Fruit fly (Drosophila melanogaster): Measurements from ENCODE around the gene Nep1.

Nep1 gene

dm6 chrX:6151919-6152318 is 60.9 kb downstream of the Nep1 start (continued):
- peak; percentile 35; the same call in 1 of the 2 replicates for TF ChIP-seq lmd (GFP tag; IDR thresholded peaks at IDR 0.05)
- TF ChIP-seq CG7839 (tag; optimal IDR thresholded peaks at IDR 0.05) = peak; percentile 4
- peak; percentile 45; the same call in 1 of the 3 replicates for TF ChIP-seq dysf (GFP tag; IDR thresholded peaks at IDR 0.05)
- peak; percentile 62 for TF ChIP-seq lab (GFP tag; optimal IDR thresholded peaks at IDR 0.05)
- TF ChIP-seq CG17612 (GFP tag; IDR thresholded peaks at IDR 0.05) = no peak
- TF ChIP-seq B-H2 (GFP tag; optimal IDR thresholded peaks at IDR 0.05) = no peak
- TF ChIP-seq unpg (GFP tag; optimal IDR thresholded peaks at IDR 0.05) = no peak
- no peak for TF ChIP-seq run (tag; optimal IDR thresholded peaks at IDR 0.05)
- TF ChIP-seq CG3847 (GFP tag; IDR thresholded peaks at IDR 0.05) = no peak
- TF ChIP-seq ind (GFP tag; optimal IDR thresholded peaks at IDR 0.05) = peak; percentile 4
- no peak for TF ChIP-seq CG15696 (tag; optimal IDR thresholded peaks at IDR 0.05)
- TF ChIP-seq sisA (GFP tag; IDR thresholded peaks at IDR 0.05) = peak; percentile 34
- TF ChIP-seq repo (GFP tag; optimal IDR thresholded peaks at IDR 0.05) = no peak
- peak; percentile 21; the same call in 1 of the 2 replicates for TF ChIP-seq CG10366 (GFP tag; IDR thresholded peaks at IDR 0.05)
- no peak for TF ChIP-seq fd3F (GFP tag; optimal IDR thresholded peaks at IDR 0.05)
- no peak for TF ChIP-seq Lpt (GFP tag; optimal IDR thresholded peaks at IDR 0.05)
- no peak for TF ChIP-seq Vsx1 (GFP tag; optimal IDR thresholded peaks at IDR 0.05)
- TF ChIP-seq CG15011 (GFP tag; optimal IDR thresholded peaks at IDR 0.05) = no peak
- no peak for TF ChIP-seq CG2116 (GFP tag; optimal IDR thresholded peaks at IDR 0.05)
- TF ChIP-seq amos (GFP tag; IDR thresholded peaks at IDR 0.05; ENCODE audit: partially characterized antibody) = no peak
- no peak for TF ChIP-seq Sin3A (optimal IDR thresholded peaks at IDR 0.05)
- no peak for TF ChIP-seq gce (GFP tag; IDR thresholded peaks at IDR 0.05)
- TF ChIP-seq Rx (GFP tag; IDR thresholded peaks at IDR 0.05) = no peak
- peak; percentile 3 for TF ChIP-seq caup (GFP tag; optimal IDR thresholded peaks at IDR 0.05; ENCODE audit: severe bottlenecking)
- TF ChIP-seq Trl (optimal IDR thresholded peaks at IDR 0.05) = no peak
- TF ChIP-seq Trl (GFP tag; optimal IDR thresholded peaks at IDR 0.05) = no peak
- no peak for TF ChIP-seq tin (GFP tag; optimal IDR thresholded peaks at IDR 0.05)
- TF ChIP-seq YL-1 (GFP tag; optimal IDR thresholded peaks at IDR 0.05) = no peak
- no peak for TF ChIP-seq CG6272 (GFP tag; IDR thresholded peaks at IDR 0.05)
- TF ChIP-seq fd96Cb (tag; optimal IDR thresholded peaks at IDR 0.05) = no peak
- no peak for TF ChIP-seq Nf-YC (tag; optimal IDR thresholded peaks at IDR 0.05)
- no peak for TF ChIP-seq Nf-YA (GFP tag; IDR thresholded peaks at IDR 0.05)
- TF ChIP-seq Med (GFP tag) = no peak
- no peak for TF ChIP-seq CG7963 (GFP tag; IDR thresholded peaks at IDR 0.05; ENCODE audit: partially characterized antibody)
- TF ChIP-seq sens-2 (GFP tag; IDR thresholded peaks at IDR 0.05) = no peak
- TF ChIP-seq CG32772 (GFP tag; IDR thresholded peaks at IDR 0.05) = no peak
- TF ChIP-seq CG11093 (GFP tag; IDR thresholded peaks at IDR 0.05) = no peak
- TF ChIP-seq Ptx1 (GFP tag; IDR thresholded peaks at IDR 0.05) = no peak
- TF ChIP-seq disco-r (GFP tag; optimal IDR thresholded peaks at IDR 0.05) = no peak
- no peak for TF ChIP-seq bab2 (GFP tag; optimal IDR thresholded peaks at IDR 0.05)
- no peak for TF ChIP-seq Hsf (GFP tag; optimal IDR thresholded peaks at IDR 0.05)
- TF ChIP-seq CG18599 (GFP tag; optimal IDR thresholded peaks at IDR 0.05) = peak; percentile 73
- TF ChIP-seq CG11504 (tag; optimal IDR thresholded peaks at IDR 0.05) = peak; percentile 44
- TF ChIP-seq Hr51 (GFP tag; optimal IDR thresholded peaks at IDR 0.05) = peak in 1 of 2 experiments; percentile 5
- no peak for TF ChIP-seq Tbp (GFP tag; optimal IDR thresholded peaks at IDR 0.05)
- TF ChIP-seq vfl (GFP tag; optimal IDR thresholded peaks at IDR 0.05) = no peak
- TF ChIP-seq CG1529 (GFP tag; optimal IDR thresholded peaks at IDR 0.05) = no peak
- TF ChIP-seq CG15601 (tag; optimal IDR thresholded peaks at IDR 0.05) = no peak
- no peak for TF ChIP-seq CG10321 (GFP tag; IDR thresholded peaks at IDR 0.05)
- no peak for TF ChIP-seq lbe (GFP tag; optimal IDR thresholded peaks at IDR 0.05)
- TF ChIP-seq CG13296 (GFP tag; optimal IDR thresholded peaks at IDR 0.05) = peak; percentile 14
- TF ChIP-seq Stat92E (GFP tag; optimal IDR thresholded peaks at IDR 0.05) = no peak
